Fruit fly (Drosophila melanogaster) whole organism, embryonic: Measurements from ENCODE around the gene CG14082.
A peak's percentile ranks its signal among the peaks of the same experiment; 100 is the strongest.

Experiments used
- BEAF-32 ChIP-seq: fragments of 200-800 bp; sonication (Bioruptor generic); optimal IDR thresholded peaks from 3 replicates; lab custom pipeline; 2017; ENCODE audit warnings: missing biosample characterization, missing genetic modification characterization, mild to moderate bottlenecking, moderate library complexity, missing genetic modification reagents
- CG10462 ChIP-seq: fragments of 200-800 bp; sonication (Bioruptor generic); optimal IDR thresholded peaks from 2 replicates; lab custom pipeline; 2016; ENCODE audit warnings: missing biosample characterization, missing genetic modification characterization
- CG10979 ChIP-seq: fragments of 200-800 bp; sonication (Bioruptor generic); optimal IDR thresholded peaks from 2 replicates; lab custom pipeline; 2018; ENCODE audit warnings: missing biosample characterization, mild to moderate bottlenecking, missing genetic modification characterization, moderate library complexity
- CG12299 ChIP-seq: fragments of 200-800 bp; sonication (Bioruptor generic); optimal IDR thresholded peaks from 2 replicates; lab custom pipeline; 2018; ENCODE audit warnings: missing biosample characterization, mild to moderate bottlenecking, missing genetic modification characterization
- CG13894 ChIP-seq: fragments of 200-800 bp; sonication (Bioruptor generic); optimal IDR thresholded peaks from 3 replicates; lab custom pipeline; 2018; ENCODE audit warnings: missing biosample characterization, mild to moderate bottlenecking, missing genetic modification characterization, moderate library complexity
- CG14050 ChIP-seq: fragments of 200-800 bp; sonication (Bioruptor generic); IDR thresholded peaks from 3 replicates; pipeline ENCODE4 v1.3.6; 2022; ENCODE audit warnings: missing biosample characterization, missing genetic modification characterization
- CG14860 ChIP-seq: fragments of 200-800 bp; sonication (Bioruptor generic); IDR thresholded peaks from 3 replicates; pipeline ENCODE4 v1.3.6; 2022; ENCODE audit warnings: missing biosample characterization, missing genetic modification characterization; ENCODE audit not compliant: partially characterized antibody
- CG17568 ChIP-seq: fragments of 200-800 bp; sonication (Bioruptor generic); optimal IDR thresholded peaks from 2 replicates; lab custom pipeline; 2018; ENCODE audit warnings: missing biosample characterization, mild to moderate bottlenecking, missing genetic modification characterization, moderate library complexity
- CG18262 ChIP-seq: fragments of 200-800 bp; optimal IDR thresholded peaks from 3 replicates; lab custom pipeline; 2019; ENCODE audit warnings: missing biosample characterization, mild to moderate bottlenecking, missing genetic modification characterization, moderate library complexity
- CG18764 ChIP-seq: fragments of 200-800 bp; sonication (Bioruptor generic); optimal IDR thresholded peaks from 3 replicates; lab custom pipeline; 2016; ENCODE audit warnings: missing biosample characterization, missing genetic modification characterization
- CG32532 ChIP-seq: fragments of 200-800 bp; sonication (Bioruptor generic); IDR thresholded peaks from 2 replicates; pipeline ENCODE4 v1.3.6; 2022; ENCODE audit warnings: missing biosample characterization, missing genetic modification characterization
- CG4360 ChIP-seq: fragments of 200-800 bp; sonication (Bioruptor generic); IDR thresholded peaks from 2 replicates; pipeline ENCODE4 v1.3.6; 2022; ENCODE audit warnings: missing biosample characterization, missing genetic modification characterization
- CG5245 ChIP-seq: fragments of 200-800 bp; sonication (Bioruptor generic); optimal IDR thresholded peaks from 3 replicates; lab custom pipeline; 2016; ENCODE audit warnings: missing biosample characterization, missing genetic modification characterization
- CG5953 ChIP-seq: fragments of 200-800 bp; sonication (Bioruptor generic); IDR thresholded peaks from 2 replicates; pipeline ENCODE4 v1.3.6; 2022; ENCODE audit warnings: missing biosample characterization, missing genetic modification characterization
- CG7745 ChIP-seq: fragments of 200-800 bp; sonication (Bioruptor generic); optimal IDR thresholded peaks from 2 replicates; lab custom pipeline; 2018; ENCODE audit warnings: missing biosample characterization, mild to moderate bottlenecking, missing genetic modification characterization, moderate library complexity
- CG7928 ChIP-seq: fragments of 200-800 bp; sonication (Bioruptor generic); optimal IDR thresholded peaks from 2 replicates; lab custom pipeline; 2017; ENCODE audit warnings: missing biosample characterization, mild to moderate bottlenecking, missing genetic modification characterization
- CG7987 ChIP-seq: fragments of 200-800 bp; sonication (Bioruptor generic); optimal IDR thresholded peaks from 2 replicates; lab custom pipeline; 2018; ENCODE audit warnings: missing biosample characterization, mild to moderate bottlenecking, missing genetic modification characterization, moderate library complexity
- E2f2 ChIP-seq: fragments of 200-800 bp; sonication (Bioruptor generic); IDR thresholded peaks from 2 replicates; pipeline ENCODE4 v1.3.6; 2022; ENCODE audit warnings: missing biosample characterization, missing genetic modification characterization
- Fer1 ChIP-seq: fragments of 200-800 bp; sonication (Bioruptor generic); optimal IDR thresholded peaks from 2 replicates; lab custom pipeline; 2017; ENCODE audit warnings: missing biosample characterization, mild to moderate bottlenecking, missing genetic modification characterization
- HLH3B ChIP-seq: fragments of 200-800 bp; sonication (Bioruptor generic); IDR thresholded peaks from 2 replicates; pipeline ENCODE4 v1.3.6; 2022; ENCODE audit warnings: missing biosample characterization, missing genetic modification characterization
- Hand ChIP-seq: fragments of 200-800 bp; sonication (Bioruptor generic); optimal IDR thresholded peaks from 2 replicates; lab custom pipeline; 2017; ENCODE audit warnings: mild to moderate bottlenecking, missing biosample characterization, missing genetic modification reagents, missing genetic modification characterization
- Hr51 ChIP-seq, 2 experiments: fragments of 200-800 bp; sonication (Bioruptor generic); optimal IDR thresholded peaks; 2 replicates in 1 of 2; 3 replicates in 1 of 2; lab custom pipeline; 2016 to 2018; ENCODE audit warnings: missing biosample characterization in 2 of 2, missing genetic modification characterization in 2 of 2, mild to moderate bottlenecking in 1 of 2, moderate library complexity in 1 of 2
- Hr78 ChIP-seq, 2 experiments: fragments of 200-800 bp in 1 of 2; fragments of >200 bp in 1 of 2; sonication (Bioruptor generic) in 1 of 2; optimal IDR thresholded peaks; 2 replicates each; lab custom pipeline; 2017 to 2019; ENCODE audit warnings: missing biosample characterization in 2 of 2, missing genetic modification characterization in 2 of 2, mild to moderate bottlenecking in 1 of 2, moderate library complexity in 1 of 2
- Med ChIP-seq: fragments of 200-800 bp; sonication (Bioruptor generic); peaks from one replicate; lab custom pipeline; 2016; ENCODE audit warnings: missing biosample characterization, missing genetic modification characterization, mild to moderate bottlenecking, inconsistent platforms, moderate library complexity
- Nf-YC ChIP-seq: fragments of 200-800 bp; optimal IDR thresholded peaks from 3 replicates; lab custom pipeline; 2019; ENCODE audit warnings: missing biosample characterization, mild to moderate bottlenecking, missing genetic modification characterization, moderate library complexity
- Opbp ChIP-seq: fragments of 200-800 bp; sonication (Bioruptor generic); IDR thresholded peaks from 3 replicates; pipeline ENCODE4 v1.3.6; 2022; ENCODE audit warnings: missing biosample characterization, missing genetic modification characterization; ENCODE audit not compliant: partially characterized antibody
- Poxn ChIP-seq: fragments of 200-800 bp; sonication (Bioruptor generic); IDR thresholded peaks from 2 replicates; pipeline ENCODE4 v1.3.6; 2022; ENCODE audit warnings: missing biosample characterization, missing genetic modification characterization
- Scr ChIP-seq: fragments of 200-800 bp; sonication (Bioruptor generic); IDR thresholded peaks from 2 replicates; pipeline ENCODE4 v1.3.6; 2022; ENCODE audit warnings: missing biosample characterization, missing genetic modification characterization; ENCODE audit not compliant: partially characterized antibody
- Sry-β ChIP-seq: fragments of 200-800 bp; sonication (Bioruptor generic); optimal IDR thresholded peaks from 2 replicates; lab custom pipeline; 2018; ENCODE audit warnings: missing biosample characterization, mild to moderate bottlenecking, missing genetic modification characterization, moderate library complexity
- TFAM ChIP-seq: fragments of 200-800 bp; sonication (Bioruptor generic); optimal IDR thresholded peaks from 2 replicates; lab custom pipeline; 2017; ENCODE audit warnings: missing biosample characterization, missing genetic modification characterization, inconsistent platforms
- ap ChIP-seq: fragments of 200-800 bp; sonication (Bioruptor generic); IDR thresholded peaks from 2 replicates; pipeline ENCODE4 v1.3.6; 2022; ENCODE audit warnings: missing biosample characterization, missing genetic modification characterization
- bsh ChIP-seq, 2 experiments: fragments of 200-800 bp; sonication (Bioruptor generic); optimal IDR thresholded peaks; 2 replicates each; lab custom pipeline; 2017 to 2018; ENCODE audit warnings: mild to moderate bottlenecking in 2 of 2, missing biosample characterization in 2 of 2, missing genetic modification characterization in 2 of 2, moderate library complexity in 1 of 2
- crc ChIP-seq: fragments of 200-800 bp; sonication (Bioruptor generic); optimal IDR thresholded peaks from 2 replicates; lab custom pipeline; 2016; ENCODE audit warnings: missing biosample characterization, missing genetic modification characterization
- danr ChIP-seq: fragments of 200-800 bp; sonication (Bioruptor generic); IDR thresholded peaks from 2 replicates; pipeline ENCODE4 v1.3.6; 2022; ENCODE audit warnings: missing biosample characterization, missing genetic modification characterization
- ems ChIP-seq: fragments of 200-800 bp; sonication (Bioruptor generic); optimal IDR thresholded peaks from 3 replicates; lab custom pipeline; 2016; ENCODE audit warnings: missing biosample characterization, missing genetic modification characterization
- ftz-f1 ChIP-seq: fragments of 200-800 bp; sonication (Bioruptor generic); optimal IDR thresholded peaks from 2 replicates; lab custom pipeline; 2016; ENCODE audit warnings: missing biosample characterization, missing genetic modification characterization
- her ChIP-seq: fragments of 200-800 bp; sonication (Bioruptor generic); optimal IDR thresholded peaks from 2 replicates; lab custom pipeline; 2016; ENCODE audit warnings: missing biosample characterization, missing genetic modification characterization
- lilli ChIP-seq: fragments of 200-800 bp; sonication (Bioruptor generic); optimal IDR thresholded peaks from 3 replicates; lab custom pipeline; 2016; ENCODE audit warnings: missing biosample characterization, missing genetic modification characterization
- nau ChIP-seq: fragments of 200-800 bp; sonication (Bioruptor generic); optimal IDR thresholded peaks from 3 replicates; lab custom pipeline; 2017; ENCODE audit warnings: missing biosample characterization, mild to moderate bottlenecking, missing genetic modification characterization, missing genetic modification reagents
- odd ChIP-seq: fragments of 200-800 bp; sonication (Bioruptor generic); optimal IDR thresholded peaks from 2 replicates; lab custom pipeline; 2017; ENCODE audit warnings: missing biosample characterization, mild to moderate bottlenecking, missing genetic modification characterization
- peb ChIP-seq: fragments of 200-800 bp; sonication (Bioruptor generic); IDR thresholded peaks from 2 replicates; pipeline ENCODE4 v1.3.6; 2022; ENCODE audit warnings: missing biosample characterization, missing genetic modification characterization
- ro ChIP-seq: fragments of 200-800 bp; sonication (Bioruptor generic); IDR thresholded peaks from 2 replicates; pipeline ENCODE4 v1.3.6; 2022; ENCODE audit warnings: missing biosample characterization, missing genetic modification characterization
- sob ChIP-seq: fragments of 200-800 bp; sonication (Bioruptor generic); IDR thresholded peaks from 2 replicates; pipeline ENCODE4 v1.3.6; 2022; ENCODE audit warnings: missing biosample characterization, missing genetic modification characterization
- ssp ChIP-seq: fragments of 200-800 bp; sonication (Bioruptor generic); IDR thresholded peaks from 2 replicates; pipeline ENCODE4 v1.3.6; 2022; ENCODE audit warnings: missing biosample characterization, missing genetic modification characterization
- toy ChIP-seq: fragments of 200-800 bp; sonication (Bioruptor generic); IDR thresholded peaks from 2 replicates; pipeline ENCODE4 v1.3.6; 2022; ENCODE audit warnings: missing biosample characterization, missing genetic modification characterization
- trem ChIP-seq: fragments of 200-800 bp; optimal IDR thresholded peaks from 3 replicates; lab custom pipeline; 2019; ENCODE audit warnings: missing biosample characterization, mild to moderate bottlenecking, missing genetic modification characterization, moderate library complexity
- vfl ChIP-seq: fragments of 200-800 bp; sonication (Bioruptor generic); optimal IDR thresholded peaks from 2 replicates; lab custom pipeline; 2016; ENCODE audit warnings: missing biosample characterization, missing genetic modification characterization
- zfh2 ChIP-seq: fragments of 200-800 bp; sonication (Bioruptor generic); optimal IDR thresholded peaks from 2 replicates; lab custom pipeline; 2016; ENCODE audit warnings: missing biosample characterization, missing genetic modification characterization

The CG14082 gene

dm6 chr3L:19086364-19087200 lies 52.2 kb downstream of the CG14082 start, which contains the start of gene Mkp3 (continued):
- TF ChIP-seq CG18262 (tag; lab: Kevin White, UChicago): peak; percentile 100
- TF ChIP-seq odd: peak; percentile 86
- TF ChIP-seq ssp (GFP tag; lab: Robert Waterston, UW): peak; percentile 73
- peak; percentile 75; the same call in 1 of the 2 replicates for TF ChIP-seq danr (GFP tag; lab: Robert Waterston, UW)
- peak; percentile 58 for TF ChIP-seq CG10462 (GFP tag; lab: Kevin White, UChicago)
- TF ChIP-seq Fer1 (GFP tag; lab: Kevin White, UChicago): peak; percentile 97
- peak; percentile 83 for TF ChIP-seq CG14050 (GFP tag; lab: Robert Waterston, UW)
- peak; percentile 76 for TF ChIP-seq ap (GFP tag; lab: Robert Waterston, UW)
- peak; percentile 85 for TF ChIP-seq CG17568
- peak; percentile 77; the same call in 1 of the 2 replicates for TF ChIP-seq peb (GFP tag; lab: Robert Waterston, UW)
- TF ChIP-seq BEAF-32 (GFP tag; lab: Kevin White, UChicago): no peak
- peak; percentile 72 for TF ChIP-seq CG18764
- peak; percentile 74 for TF ChIP-seq E2f2
- TF ChIP-seq CG14860 (GFP tag; lab: Robert Waterston, UW): no peak
- peak in 1 of 2 experiments; percentile 69 for TF ChIP-seq Hr78 (GFP tag; optimal IDR thresholded peaks at IDR 0.05; lab: Kevin White, UChicago)
- peak; percentile 65; the same call in 1 of the 2 replicates for TF ChIP-seq CG5953 (GFP tag; lab: Robert Waterston, UW)
- peak; percentile 65 for TF ChIP-seq Poxn (GFP tag; lab: Robert Waterston, UW)
- TF ChIP-seq CG5245 (GFP tag; lab: Kevin White, UChicago): peak; percentile 44
- no peak for TF ChIP-seq TFAM (GFP tag; lab: Kevin White, UChicago)
- TF ChIP-seq CG7745 (tag; lab: Kevin White, UChicago): no peak
- peak; percentile 83 for TF ChIP-seq Nf-YC (tag; lab: Kevin White, UChicago)
- no peak for TF ChIP-seq Sry-β
- TF ChIP-seq HLH3B (GFP tag; lab: Robert Waterston, UW): peak; percentile 92
- TF ChIP-seq ro: peak; percentile 33; the same call in 1 of the 2 replicates
- TF ChIP-seq bsh (GFP tag; optimal IDR thresholded peaks at IDR 0.05; lab: Kevin White, UChicago): peak; percentile 71 to 87
- TF ChIP-seq CG7987 (GFP tag; lab: Kevin White, UChicago): peak; percentile 26
- TF ChIP-seq crc: no peak
- peak; percentile 90 for TF ChIP-seq sob (GFP tag; lab: Robert Waterston, UW)
- no peak for TF ChIP-seq her (GFP tag; lab: Kevin White, UChicago)
- TF ChIP-seq CG12299 (tag; lab: Kevin White, UChicago): peak; percentile 86
- peak; percentile 57 for TF ChIP-seq CG7928 (GFP tag; lab: Kevin White, UChicago)
- TF ChIP-seq Med (GFP tag; lab: Kevin White, UChicago): peak; percentile 86
- peak; percentile 86 for TF ChIP-seq CG10979 (tag; lab: Kevin White, UChicago)
- TF ChIP-seq Scr: no peak
- TF ChIP-seq Hr51 (GFP tag; optimal IDR thresholded peaks at IDR 0.05; lab: Kevin White, UChicago): peak; percentile 35 to 95
- peak; percentile 5 for TF ChIP-seq ems
- TF ChIP-seq Hand (GFP tag; lab: Kevin White, UChicago): peak; percentile 95
- TF ChIP-seq ftz-f1 (GFP tag; lab: Kevin White, UChicago): no peak
- peak; percentile 81 for TF ChIP-seq nau
- peak; percentile 11 for TF ChIP-seq vfl
- peak; percentile 68 for TF ChIP-seq lilli (GFP tag; lab: Kevin White, UChicago)
- peak; percentile 83 for TF ChIP-seq toy (GFP tag; lab: Robert Waterston, UW)
- TF ChIP-seq Opbp (GFP tag; lab: Robert Waterston, UW): no peak
- peak; percentile 53 for TF ChIP-seq CG13894 (tag; lab: Kevin White, UChicago)
- peak; percentile 23 for TF ChIP-seq zfh2 (GFP tag; lab: Kevin White, UChicago)
- peak; percentile 79 for TF ChIP-seq trem (tag; lab: Kevin White, UChicago)
- TF ChIP-seq CG4360 (GFP tag; lab: Robert Waterston, UW): peak; percentile 42
- peak; percentile 93 for TF ChIP-seq CG32532 (GFP tag; lab: Robert Waterston, UW)
